Fruit fly (Drosophila melanogaster) whole organism, embryonic: ENCODE data around the gene CG31817.
A peak's percentile ranks its signal among the peaks of the same experiment; 100 is the strongest.

Experiments
- Atf-2 ChIP-seq: fragments of 200-800 bp; sonication (Bioruptor generic); optimal IDR thresholded peaks from 2 replicates; lab custom pipeline; 2016; ENCODE audit warnings: missing biosample characterization, missing genetic modification characterization
- CG16863 ChIP-seq: fragments of 200-800 bp; sonication (Bioruptor generic); optimal IDR thresholded peaks from 3 replicates; lab custom pipeline; 2016; ENCODE audit warnings: missing biosample characterization, missing genetic modification characterization
- Doc2 ChIP-seq: fragments of 200-800 bp; sonication (Bioruptor generic); IDR thresholded peaks from 2 replicates; pipeline ENCODE4 v1.3.6; 2022; ENCODE audit warnings: missing biosample characterization, missing genetic modification characterization
- Doc3 ChIP-seq: fragments of 200-800 bp; sonication (Bioruptor generic); IDR thresholded peaks from 3 replicates; pipeline ENCODE4 v1.3.6; 2022; ENCODE audit warnings: missing biosample characterization, missing genetic modification characterization; ENCODE audit not compliant: partially characterized antibody
- HmgZ ChIP-seq: fragments of 200-800 bp; sonication (Bioruptor generic); optimal IDR thresholded peaks from 2 replicates; lab custom pipeline; 2018; ENCODE audit warnings: missing biosample characterization, mild to moderate bottlenecking, missing genetic modification characterization
- MBD-R2 ChIP-seq: fragments of 200-800 bp; sonication (Bioruptor generic); IDR thresholded peaks from 2 replicates; pipeline ENCODE4 v1.3.6; 2022; ENCODE audit warnings: missing biosample characterization, missing genetic modification characterization
- Pdp1 ChIP-seq, 2 experiments: fragments of 200-800 bp; sonication (Bioruptor generic); optimal IDR thresholded peaks; 3 replicates each; lab custom pipeline; 2016; ENCODE audit warnings: missing biosample characterization in 2 of 2, missing genetic modification characterization in 2 of 2, mild to moderate bottlenecking in 1 of 2, moderate library complexity in 1 of 2
- Ravus ChIP-seq: fragments of 200-800 bp; sonication (Bioruptor generic); IDR thresholded peaks from 2 replicates; pipeline ENCODE4 v1.3.6; 2022; ENCODE audit warnings: missing biosample characterization, missing genetic modification characterization
- gt ChIP-seq: fragments of 200-800 bp; sonication (Bioruptor generic); IDR thresholded peaks from 2 replicates; pipeline ENCODE4 v1.3.6; 2022; ENCODE audit warnings: missing biosample characterization, missing genetic modification characterization
- jumu ChIP-seq: fragments of 200-800 bp; sonication (Bioruptor generic); optimal IDR thresholded peaks from 3 replicates; lab custom pipeline; 2016; ENCODE audit warnings: missing biosample characterization, missing genetic modification characterization
- maf-S ChIP-seq: fragments of 200-800 bp; sonication (Bioruptor generic); optimal IDR thresholded peaks from 2 replicates; lab custom pipeline; 2016; ENCODE audit warnings: missing biosample characterization, missing genetic modification characterization

DNA sequence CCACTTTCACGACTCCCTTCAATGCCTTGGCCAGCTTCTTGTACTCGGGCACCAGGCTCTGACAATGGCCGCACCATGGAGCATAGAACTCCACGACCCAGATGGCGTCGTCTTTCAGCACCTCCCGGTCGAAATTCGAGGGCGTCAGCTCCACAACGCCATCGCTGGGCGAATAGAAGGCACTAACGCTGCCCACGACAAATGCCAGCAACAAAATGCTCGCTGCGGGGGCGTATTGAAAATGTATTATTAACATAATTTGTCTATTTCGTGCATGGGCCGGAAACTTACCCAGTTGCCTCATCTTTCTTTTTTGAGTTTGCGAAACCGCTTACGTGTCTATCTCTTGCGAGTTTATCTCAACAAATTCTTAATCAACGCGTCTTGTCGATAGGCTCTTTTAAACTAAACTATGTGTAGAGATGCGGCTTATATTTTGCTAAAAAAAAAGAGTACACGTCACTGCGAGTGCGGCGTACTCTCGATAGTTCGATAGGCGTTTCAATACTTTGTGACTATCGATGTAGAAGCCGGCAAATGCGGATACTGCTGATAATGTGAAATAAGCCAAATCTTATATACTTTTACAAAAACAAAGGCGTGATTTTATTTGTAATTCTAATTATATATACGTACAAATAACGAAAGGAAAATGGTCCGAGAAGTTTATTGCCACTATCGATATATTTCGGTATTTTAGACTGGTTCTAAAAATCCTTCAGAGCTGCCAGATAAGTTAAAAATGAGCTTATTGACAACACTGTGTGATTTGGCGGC lies 18.8 kb upstream of the CG31817 start, which contains the start of gene CaBP1:
- TF ChIP-seq Atf-2 (GFP tag; lab: Kevin White, UChicago) (no peak), Ravus (GFP tag; lab: Robert Waterston, UW) (no peak), jumu (GFP tag; lab: Kevin White, UChicago) (no peak), gt (GFP tag; lab: Robert Waterston, UW) (no peak), MBD-R2 (GFP tag; lab: Robert Waterston, UW) (no peak), HmgZ (tag; lab: Kevin White, UChicago) (no peak), Doc2 (GFP tag; lab: Robert Waterston, UW) (no peak), CG16863 (GFP tag; lab: Kevin White, UChicago) (no peak), maf-S (GFP tag; lab: Kevin White, UChicago) (no peak), Pdp1 (GFP tag; optimal IDR thresholded peaks at IDR 0.05; lab: Kevin White, UChicago) (peak in 1 of 2 experiments; percentile 25), Doc3 (GFP tag; lab: Robert Waterston, UW) (peak; percentile 99)
